Fruit fly (Drosophila melanogaster) whole organism, embryonic: ENCODE data around the gene nenya.

Experiments
- Atf-2 ChIP-seq: fragments of 200-800 bp; sonication (Bioruptor generic); optimal IDR thresholded peaks from 2 replicates; lab custom pipeline; 2016; ENCODE audit warnings: missing biosample characterization, missing genetic modification characterization
- CG10366 ChIP-seq: fragments of 200-800 bp; sonication (Bioruptor generic); IDR thresholded peaks from 2 replicates; pipeline ENCODE4 v1.3.6; 2022; ENCODE audit warnings: missing biosample characterization, missing genetic modification characterization
- CG11093 ChIP-seq: fragments of 200-800 bp; sonication (Bioruptor generic); IDR thresholded peaks from 3 replicates; pipeline ENCODE4 v1.3.6; 2022; ENCODE audit warnings: missing biosample characterization, missing genetic modification characterization
- CG11247 ChIP-seq: fragments of 200-800 bp; sonication (Bioruptor generic); IDR thresholded peaks from 2 replicates; pipeline ENCODE4 v1.3.6; 2022; ENCODE audit warnings: missing biosample characterization, missing genetic modification characterization
- CG12769 ChIP-seq: fragments of 200-800 bp; sonication (Bioruptor generic); optimal IDR thresholded peaks from 2 replicates; lab custom pipeline; 2019; ENCODE audit warnings: missing biosample characterization, mild to moderate bottlenecking, missing genetic modification characterization, moderate library complexity
- CG13424 ChIP-seq: fragments of 200-800 bp; sonication (Bioruptor generic); optimal IDR thresholded peaks from 2 replicates; lab custom pipeline; 2019; ENCODE audit warnings: missing biosample characterization, mild to moderate bottlenecking, missing genetic modification characterization, moderate library complexity
- CG14710 ChIP-seq: fragments of 200-800 bp; sonication (Bioruptor generic); optimal IDR thresholded peaks from 3 replicates; lab custom pipeline; 2019; ENCODE audit warnings: missing biosample characterization, mild to moderate bottlenecking, missing genetic modification characterization, moderate library complexity
- CG14860 ChIP-seq: fragments of 200-800 bp; sonication (Bioruptor generic); IDR thresholded peaks from 3 replicates; pipeline ENCODE4 v1.3.6; 2022; ENCODE audit warnings: missing biosample characterization, missing genetic modification characterization; ENCODE audit not compliant: partially characterized antibody
- CG15601 ChIP-seq: fragments of 200-800 bp; sonication (Bioruptor generic); optimal IDR thresholded peaks from 3 replicates; lab custom pipeline; 2019; ENCODE audit warnings: missing biosample characterization, mild to moderate bottlenecking, missing genetic modification characterization, moderate library complexity
- CG17829 ChIP-seq: fragments of 200-800 bp; optimal IDR thresholded peaks from 2 replicates; lab custom pipeline; 2019; ENCODE audit warnings: missing biosample characterization, mild to moderate bottlenecking, missing genetic modification characterization, moderate library complexity
- CG3065 ChIP-seq: fragments of 200-800 bp; sonication (Bioruptor generic); optimal IDR thresholded peaks from 2 replicates; lab custom pipeline; 2016; ENCODE audit warnings: missing biosample characterization, missing genetic modification characterization
- CG34422 ChIP-seq: fragments of 200-800 bp; sonication (Bioruptor generic); IDR thresholded peaks from 3 replicates; pipeline ENCODE4 v1.3.6; 2022; ENCODE audit warnings: missing biosample characterization, missing genetic modification characterization
- CG3847 ChIP-seq: fragments of 200-800 bp; sonication (Bioruptor generic); IDR thresholded peaks from 2 replicates; pipeline ENCODE4 v1.3.6; 2022; ENCODE audit warnings: missing biosample characterization, missing genetic modification characterization
- CG4820 ChIP-seq: fragments of 200-800 bp; sonication (Bioruptor generic); optimal IDR thresholded peaks from 3 replicates; lab custom pipeline; 2016; ENCODE audit warnings: missing biosample characterization, missing genetic modification characterization
- CG6272 ChIP-seq: fragments of 200-800 bp; sonication (Bioruptor generic); IDR thresholded peaks from 2 replicates; pipeline ENCODE4 v1.3.6; 2022; ENCODE audit warnings: missing biosample characterization, missing genetic modification characterization
- CG6689 ChIP-seq: fragments of 200-800 bp; sonication (Bioruptor generic); IDR thresholded peaks from 2 replicates; pipeline ENCODE4 v1.3.6; 2022; ENCODE audit warnings: missing biosample characterization, missing genetic modification characterization
- CG6791 ChIP-seq: fragments of 200-800 bp; sonication (Bioruptor generic); IDR thresholded peaks from 3 replicates; pipeline ENCODE4 v1.3.6; 2022; ENCODE audit warnings: missing biosample characterization, missing genetic modification characterization; ENCODE audit not compliant: partially characterized antibody
- CG9797 ChIP-seq: fragments of 200-800 bp; sonication (Bioruptor generic); optimal IDR thresholded peaks from 3 replicates; lab custom pipeline; 2018; ENCODE audit warnings: missing biosample characterization, mild to moderate bottlenecking, missing genetic modification characterization
- CG9876 ChIP-seq: fragments of 200-800 bp; sonication (Bioruptor generic); optimal IDR thresholded peaks from 2 replicates; lab custom pipeline; 2016; ENCODE audit warnings: missing biosample characterization, missing genetic modification characterization
- CTCF ChIP-seq: fragments of 200-800 bp; sonication (Bioruptor generic); optimal IDR thresholded peaks from 2 replicates; lab custom pipeline; 2017; ENCODE audit warnings: missing biosample characterization, mild to moderate bottlenecking, missing genetic modification characterization, moderate library complexity
- Dp ChIP-seq: fragments of 200-800 bp; sonication (Bioruptor generic); optimal IDR thresholded peaks from 2 replicates; lab custom pipeline; 2018; ENCODE audit warnings: missing biosample characterization, mild to moderate bottlenecking, missing genetic modification characterization, moderate library complexity
- Ets97D ChIP-seq: fragments of 200-800 bp; sonication (Bioruptor generic); optimal IDR thresholded peaks from 3 replicates; lab custom pipeline; 2016; ENCODE audit warnings: missing biosample characterization, missing genetic modification characterization
- Gsc ChIP-seq: fragments of 200-800 bp; sonication (Bioruptor generic); IDR thresholded peaks from 2 replicates; pipeline ENCODE4 v1.3.6; 2022; ENCODE audit warnings: missing biosample characterization, missing genetic modification characterization
- HLH4C ChIP-seq: fragments of 200-800 bp; sonication (Bioruptor generic); IDR thresholded peaks from 3 replicates; pipeline ENCODE4 v1.3.6; 2022; ENCODE audit warnings: missing biosample characterization, missing genetic modification characterization; ENCODE audit not compliant: partially characterized antibody
- Hmx ChIP-seq: fragments of 200-800 bp; sonication (Bioruptor generic); optimal IDR thresholded peaks from 2 replicates; lab custom pipeline; 2016; ENCODE audit warnings: missing biosample characterization, missing genetic modification characterization
- MBD-R2 ChIP-seq: fragments of 200-800 bp; sonication (Bioruptor generic); IDR thresholded peaks from 2 replicates; pipeline ENCODE4 v1.3.6; 2022; ENCODE audit warnings: missing biosample characterization, missing genetic modification characterization
- MTF-1 ChIP-seq: fragments of 200-800 bp; sonication (Bioruptor generic); optimal IDR thresholded peaks from 2 replicates; lab custom pipeline; 2018; ENCODE audit warnings: missing biosample characterization, mild to moderate bottlenecking, missing genetic modification characterization, borderline replicate concordance
- Myb ChIP-seq: fragments of 200-800 bp; sonication (Bioruptor generic); optimal IDR thresholded peaks from 2 replicates; lab custom pipeline; 2016; ENCODE audit warnings: missing biosample characterization, missing genetic modification characterization
- NC2α ChIP-seq: fragments of 200-800 bp; sonication (Bioruptor generic); optimal IDR thresholded peaks from 2 replicates; lab custom pipeline; 2016; ENCODE audit warnings: missing biosample characterization, missing genetic modification characterization
- NFAT ChIP-seq: fragments of 200-800 bp; sonication (Bioruptor generic); IDR thresholded peaks from 2 replicates; pipeline ENCODE4 v1.3.6; 2022; ENCODE audit warnings: missing biosample characterization, missing genetic modification characterization
- Nf-YC ChIP-seq: fragments of 200-800 bp; optimal IDR thresholded peaks from 3 replicates; lab custom pipeline; 2019; ENCODE audit warnings: missing biosample characterization, mild to moderate bottlenecking, missing genetic modification characterization, moderate library complexity
- Opbp ChIP-seq: fragments of 200-800 bp; sonication (Bioruptor generic); IDR thresholded peaks from 3 replicates; pipeline ENCODE4 v1.3.6; 2022; ENCODE audit warnings: missing biosample characterization, missing genetic modification characterization; ENCODE audit not compliant: partially characterized antibody
- Poxn ChIP-seq: fragments of 200-800 bp; sonication (Bioruptor generic); IDR thresholded peaks from 2 replicates; pipeline ENCODE4 v1.3.6; 2022; ENCODE audit warnings: missing biosample characterization, missing genetic modification characterization
- Rx ChIP-seq: fragments of 200-800 bp; sonication (Bioruptor generic); IDR thresholded peaks from 2 replicates; pipeline ENCODE4 v1.3.6; 2022; ENCODE audit warnings: missing biosample characterization, missing genetic modification characterization
- Sin3A ChIP-seq: fragments of >200 bp; optimal IDR thresholded peaks from 2 replicates; lab custom pipeline; 2018
- Spps ChIP-seq: fragments of 200-800 bp; sonication (Bioruptor generic); optimal IDR thresholded peaks from 2 replicates; lab custom pipeline; 2018; ENCODE audit warnings: missing biosample characterization, mild to moderate bottlenecking, missing genetic modification characterization
- YL-1 ChIP-seq: fragments of 200-800 bp; sonication (Bioruptor generic); optimal IDR thresholded peaks from 3 replicates; lab custom pipeline; 2017; ENCODE audit warnings: missing biosample characterization, mild to moderate bottlenecking, missing genetic modification characterization
- amos ChIP-seq: fragments of 200-800 bp; sonication (Bioruptor generic); IDR thresholded peaks from 2 replicates; pipeline ENCODE4 v1.3.6; 2022; ENCODE audit warnings: missing biosample characterization, missing genetic modification characterization; ENCODE audit not compliant: partially characterized antibody
- dan ChIP-seq: fragments of 200-800 bp; sonication (Bioruptor generic); IDR thresholded peaks from 2 replicates; pipeline ENCODE4 v1.3.6; 2022; ENCODE audit warnings: missing biosample characterization, missing genetic modification characterization
- eve ChIP-seq, 2 experiments: fragments of >200 bp; optimal IDR thresholded peaks; 2 replicates each; lab custom pipeline; 2017; ENCODE audit warnings: missing biosample characterization in 2 of 2, missing genetic modification characterization in 2 of 2
- fd96Cb ChIP-seq: fragments of 200-800 bp; sonication (Bioruptor generic); optimal IDR thresholded peaks from 2 replicates; lab custom pipeline; 2018; ENCODE audit warnings: missing biosample characterization, mild to moderate bottlenecking, missing genetic modification characterization, moderate library complexity
- hth ChIP-seq: fragments of >200 bp; optimal IDR thresholded peaks from 2 replicates; lab custom pipeline; 2017; ENCODE audit warnings: inconsistent platforms
- knrl ChIP-seq: fragments of 200-800 bp; sonication (Bioruptor generic); IDR thresholded peaks from 3 replicates; pipeline ENCODE4 v1.3.6; 2022; ENCODE audit warnings: missing biosample characterization, missing genetic modification characterization; ENCODE audit not compliant: partially characterized antibody
- mam ChIP-seq: fragments of 200-800 bp; sonication (Bioruptor generic); optimal IDR thresholded peaks from 3 replicates; lab custom pipeline; 2016; ENCODE audit warnings: missing biosample characterization, missing genetic modification characterization
- pho ChIP-seq: fragments of 200-800 bp; sonication (Bioruptor generic); optimal IDR thresholded peaks from 2 replicates; lab custom pipeline; 2016; ENCODE audit warnings: missing biosample characterization, missing genetic modification characterization
- pnt ChIP-seq: fragments of 200-800 bp; sonication (Bioruptor generic); optimal IDR thresholded peaks from 3 replicates; lab custom pipeline; 2016; ENCODE audit warnings: missing biosample characterization, missing genetic modification characterization
- sima ChIP-seq: fragments of 200-800 bp; sonication (Bioruptor generic); optimal IDR thresholded peaks from 2 replicates; lab custom pipeline; 2016; ENCODE audit warnings: missing biosample characterization, missing genetic modification characterization
- so ChIP-seq: fragments of 200-800 bp; sonication (Bioruptor generic); IDR thresholded peaks from 3 replicates; pipeline ENCODE4 v1.3.6; 2022; ENCODE audit warnings: missing biosample characterization, missing genetic modification characterization
- ssp ChIP-seq: fragments of 200-800 bp; sonication (Bioruptor generic); IDR thresholded peaks from 2 replicates; pipeline ENCODE4 v1.3.6; 2022; ENCODE audit warnings: missing biosample characterization, missing genetic modification characterization
- tin ChIP-seq: fragments of 200-800 bp; sonication (Bioruptor generic); optimal IDR thresholded peaks from 3 replicates; lab custom pipeline; 2016; ENCODE audit warnings: missing biosample characterization, missing genetic modification characterization
- tna ChIP-seq: fragments of 200-800 bp; sonication (Bioruptor generic); IDR thresholded peaks from 2 replicates; pipeline ENCODE4 v1.3.6; 2022; ENCODE audit warnings: missing biosample characterization, missing genetic modification characterization; ENCODE audit not compliant: partially characterized antibody
- ttk ChIP-seq: fragments of 200-800 bp; sonication (Bioruptor generic); IDR thresholded peaks from 2 replicates; pipeline ENCODE4 v2.1.2; 2022; ENCODE audit warnings: missing biosample characterization, missing genetic modification characterization
- zen ChIP-seq: fragments of 200-800 bp; sonication (Bioruptor generic); optimal IDR thresholded peaks from 3 replicates; lab custom pipeline; 2018; ENCODE audit warnings: missing biosample characterization, mild to moderate bottlenecking, missing genetic modification characterization, moderate library complexity

Gene nenya

dm6 chr3R:27953890-27954289 lies 25.9 kb upstream of the nenya start, which contains the start of gene CG4951 (continued):
- TF ChIP-seq CG4820 (no peak), CTCF (GFP tag; lab: Kevin White, UChicago) (no peak), eve (GFP tag; optimal IDR thresholded peaks at IDR 0.05; lab: Kevin White, UChicago) (no peak), CG13424 (tag; lab: Kevin White, UChicago) (no peak), CG10366 (GFP tag; lab: Robert Waterston, UW) (no peak), CG14710 (peak; percentile 40), CG9876 (no peak), Dp (peak; percentile 96), Gsc (GFP tag; lab: Robert Waterston, UW) (no peak), Opbp (0 out of 3 replicates have a peak, but pooled peaks have one; percentile 28), CG11093 (GFP tag; lab: Robert Waterston, UW) (no peak), ttk (GFP tag; lab: Robert Waterston, UW) (no peak), CG14860 (peak; percentile 53; the same call in 2 of the 3 replicates), pnt (GFP tag; lab: Kevin White, UChicago) (no peak), zen (tag; lab: Kevin White, UChicago) (peak; percentile 13), hth (lab: Kevin White, UChicago) (no peak), so (GFP tag; lab: Robert Waterston, UW) (no peak), MTF-1 (GFP tag; lab: Kevin White, UChicago) (no peak), ssp (GFP tag; lab: Robert Waterston, UW) (no peak), Myb (peak; percentile 34), tin (no peak), NC2α (GFP tag; lab: Kevin White, UChicago) (no peak), dan (GFP tag; lab: Robert Waterston, UW) (no peak), CG17829 (no peak), MBD-R2 (peak; percentile 86), CG15601 (tag; lab: Kevin White, UChicago) (no peak), HLH4C (peak; percentile 75), Hmx (GFP tag; lab: Kevin White, UChicago) (no peak), fd96Cb (no peak), sima (GFP tag; lab: Kevin White, UChicago) (no peak), NFAT (GFP tag; lab: Robert Waterston, UW) (no peak), YL-1 (GFP tag; lab: Kevin White, UChicago) (peak; percentile 26), Atf-2 (GFP tag; lab: Kevin White, UChicago) (no peak), CG3847 (GFP tag; lab: Robert Waterston, UW) (peak; percentile 56), pho (GFP tag; lab: Kevin White, UChicago) (no peak), CG11247 (GFP tag; lab: Robert Waterston, UW) (no peak), amos (peak; percentile 59; the same call in 1 of the 2 replicates), tna (GFP tag; lab: Robert Waterston, UW) (peak; percentile 57; the same call in 1 of the 2 replicates), CG12769 (tag; lab: Kevin White, UChicago) (no peak), CG3065 (GFP tag; lab: Kevin White, UChicago) (no peak), Rx (GFP tag; lab: Robert Waterston, UW) (no peak), CG6689 (GFP tag; lab: Robert Waterston, UW) (no peak), CG6791 (peak; percentile 61; the same call in 2 of the 3 replicates), Spps (no peak), knrl (peak; percentile 32; the same call in 1 of the 3 replicates), Nf-YC (tag; lab: Kevin White, UChicago) (peak; percentile 1), Poxn (GFP tag; lab: Robert Waterston, UW) (no peak), CG9797 (GFP tag; lab: Kevin White, UChicago) (peak; percentile 95), mam (GFP tag; lab: Kevin White, UChicago) (no peak), Sin3A (lab: Kevin White, UChicago) (peak; percentile 62), CG6272 (no peak), Ets97D (GFP tag; lab: Kevin White, UChicago) (peak; percentile 72), CG34422 (GFP tag; lab: Robert Waterston, UW) (0 out of 3 replicates have a peak, but pooled peaks have one; percentile 17)
